Fruit fly (Drosophila melanogaster): ENCODE data around the gene Afti.
A peak's percentile ranks its signal among the peaks of the same experiment; 100 is the strongest.

Gene Afti

DNA sequence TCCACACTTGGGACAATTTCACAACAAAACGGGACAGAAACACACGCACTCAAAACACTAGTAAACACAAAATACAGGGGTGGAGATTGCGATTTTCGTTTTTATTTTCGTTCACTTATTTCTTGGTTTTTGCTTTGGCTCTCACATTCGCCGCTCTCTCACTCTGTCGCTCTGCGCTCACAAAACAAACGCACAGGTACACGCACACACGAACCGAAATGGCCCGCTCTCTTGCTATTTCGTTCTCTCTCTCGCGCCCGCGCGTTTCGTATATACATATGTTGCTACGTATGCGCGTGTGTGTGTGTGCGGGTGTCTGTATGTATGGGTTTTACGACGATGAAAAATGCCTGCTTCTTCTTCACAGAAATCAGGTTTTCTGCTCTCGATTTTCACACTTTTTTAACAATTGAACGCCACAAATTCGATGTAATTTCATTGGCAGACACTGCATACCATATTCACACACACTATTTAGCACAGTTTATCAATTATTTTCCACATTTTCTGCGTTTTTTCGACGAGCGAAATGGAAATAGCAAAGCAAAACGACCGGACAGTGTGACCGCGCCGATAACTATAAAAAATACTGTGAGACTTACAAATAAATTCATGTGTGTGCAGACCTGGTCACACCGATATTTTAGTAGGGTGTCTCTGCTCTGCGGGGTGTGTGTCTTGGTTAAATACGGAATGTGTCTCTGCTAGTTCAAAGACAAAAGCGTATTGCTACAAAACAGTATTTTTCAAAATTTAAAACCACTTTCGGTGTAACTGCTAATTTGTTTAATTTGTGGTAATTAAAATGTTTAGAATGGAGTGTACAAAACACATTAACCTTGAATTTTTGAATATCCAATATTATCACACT lies 39.9 kb downstream of the Afti start, which contains the start of gene trx (continued):
- TF ChIP-seq Ssrp (tag; optimal IDR thresholded peaks at IDR 0.05) (no peak), ara (GFP tag; IDR thresholded peaks at IDR 0.05) (no peak), CG7372 (GFP tag; IDR thresholded peaks at IDR 0.05) (no peak), da (GFP tag; optimal IDR thresholded peaks at IDR 0.05) (peak; percentile 39), gsb-n (tag; optimal IDR thresholded peaks at IDR 0.05) (no peak), CG12155 (GFP tag; optimal IDR thresholded peaks at IDR 0.05) (no peak), Sox100B (GFP tag; optimal IDR thresholded peaks at IDR 0.05) (no peak), mirr (GFP tag; optimal IDR thresholded peaks at IDR 0.05) (no peak), E2f2 (GFP tag; IDR thresholded peaks at IDR 0.05) (no peak), CG10543 (GFP tag; optimal IDR thresholded peaks at IDR 0.05) (peak; percentile 33), grn (GFP tag; optimal IDR thresholded peaks at IDR 0.05) (no peak), esg (GFP tag; conservative IDR thresholded peaks at IDR 0.05) (no peak), cas (GFP tag; IDR thresholded peaks at IDR 0.05) (no peak), Atf3 (GFP tag; optimal IDR thresholded peaks at IDR 0.05) (no peak), crp (GFP tag; optimal IDR thresholded peaks at IDR 0.05) (no peak), psq (GFP tag; optimal IDR thresholded peaks at IDR 0.05) (peak; percentile 70), D19A (tag; optimal IDR thresholded peaks at IDR 0.05) (no peak), insv (GFP tag; optimal IDR thresholded peaks at IDR 0.05) (peak in 1 of 2 experiments; percentile 50), Lhr (GFP tag; optimal IDR thresholded peaks at IDR 0.05) (peak; percentile 96), CkIIα-i1 (GFP tag; IDR thresholded peaks at IDR 0.05) (no peak), bbx (GFP tag; IDR thresholded peaks at IDR 0.05; ENCODE audit: partially characterized antibody) (no peak), HmgZ (tag; optimal IDR thresholded peaks at IDR 0.05) (peak; percentile 39), Bgb (GFP tag; IDR thresholded peaks at IDR 0.05; ENCODE audit: partially characterized antibody) (no peak), fd64A (GFP tag; optimal IDR thresholded peaks at IDR 0.05) (no peak), unpg (GFP tag; optimal IDR thresholded peaks at IDR 0.05) (no peak), CG11723 (GFP tag; optimal IDR thresholded peaks at IDR 0.05) (no peak), CG7271 (tag; optimal IDR thresholded peaks at IDR 0.05) (peak; percentile 28), CG3281 (GFP tag; optimal IDR thresholded peaks at IDR 0.05) (no peak), ems (GFP tag; optimal IDR thresholded peaks at IDR 0.05) (no peak), ttk (GFP tag; IDR thresholded peaks at IDR 0.05) (no peak), Dek (tag; optimal IDR thresholded peaks at IDR 0.05) (peak; percentile 25), z (GFP tag; IDR thresholded peaks at IDR 0.05) (no peak), sqz (GFP tag; optimal IDR thresholded peaks at IDR 0.05) (peak; percentile 51), CG8359 (GFP tag; optimal IDR thresholded peaks at IDR 0.05; ENCODE audit: borderline replicate concordance) (no peak), CG9797 (GFP tag; optimal IDR thresholded peaks at IDR 0.05) (peak; percentile 99), Doc3 (GFP tag; IDR thresholded peaks at IDR 0.05; ENCODE audit: partially characterized antibody) (no peak), dm (GFP tag; optimal IDR thresholded peaks at IDR 0.05) (no peak), Xbp1 (GFP tag; optimal IDR thresholded peaks at IDR 0.05) (no peak), ro (GFP tag; IDR thresholded peaks at IDR 0.05) (no peak), Deaf1 (tag; optimal IDR thresholded peaks at IDR 0.05) (peak; percentile 77), CG12942 (GFP tag; optimal IDR thresholded peaks at IDR 0.05) (no peak), hbn (GFP tag; IDR thresholded peaks at IDR 0.05; ENCODE audit: partially characterized antibody) (no peak), CG9932 (GFP tag; IDR thresholded peaks at IDR 0.05) (no peak), CG32767 (GFP tag; IDR thresholded peaks at IDR 0.05) (no peak), ranshi (GFP tag; IDR thresholded peaks at IDR 0.05) (no peak), nom (GFP tag; optimal IDR thresholded peaks at IDR 0.05) (peak; percentile 56), CG42726 (GFP tag; IDR thresholded peaks at IDR 0.05; ENCODE audit: partially characterized antibody) (no peak), HLH54F (GFP tag; optimal IDR thresholded peaks at IDR 0.05) (no peak), Fer3 (tag; optimal IDR thresholded peaks at IDR 0.05) (no peak)

Data from whole organism, embryonic.